Fruit fly (Drosophila melanogaster) whole organism, embryonic: ENCODE data around the gene shams.
A peak's percentile ranks its signal among the peaks of the same experiment; 100 is the strongest.

ENCODE experiments used
- Bteb2 ChIP-seq: fragments of 200-800 bp; sonication (Bioruptor generic); optimal IDR thresholded peaks from 2 replicates; lab custom pipeline; 2016; ENCODE audit warnings: missing biosample characterization, missing genetic modification characterization
- CG10543 ChIP-seq: fragments of 200-800 bp; sonication (Bioruptor generic); optimal IDR thresholded peaks from 3 replicates; lab custom pipeline; 2017; ENCODE audit warnings: missing biosample characterization, mild to moderate bottlenecking, missing genetic modification characterization, moderate library complexity
- CG11723 ChIP-seq: fragments of 200-800 bp; sonication (Bioruptor generic); optimal IDR thresholded peaks from 2 replicates; lab custom pipeline; 2017; ENCODE audit warnings: missing biosample characterization, mild to moderate bottlenecking, missing genetic modification characterization
- CG12104 ChIP-seq: fragments of 200-800 bp; sonication (Bioruptor generic); optimal IDR thresholded peaks from 3 replicates; lab custom pipeline; 2016; ENCODE audit warnings: missing biosample characterization, missing genetic modification characterization
- CG12155 ChIP-seq: fragments of 200-800 bp; sonication (Bioruptor generic); optimal IDR thresholded peaks from 3 replicates; lab custom pipeline; 2016; ENCODE audit warnings: missing biosample characterization, missing genetic modification characterization
- CG12391 ChIP-seq: fragments of 200-800 bp; sonication (Bioruptor generic); optimal IDR thresholded peaks from 3 replicates; lab custom pipeline; 2018; ENCODE audit warnings: missing biosample characterization, mild to moderate bottlenecking, missing genetic modification characterization, moderate library complexity
- CG12744 ChIP-seq: fragments of 200-800 bp; sonication (Bioruptor generic); optimal IDR thresholded peaks from 2 replicates; lab custom pipeline; 2016; ENCODE audit warnings: missing biosample characterization, missing genetic modification characterization
- CG13624 ChIP-seq: fragments of 200-800 bp; sonication (Bioruptor generic); optimal IDR thresholded peaks from 2 replicates; lab custom pipeline; 2016; ENCODE audit warnings: missing biosample characterization, missing genetic modification characterization
- CG13775 ChIP-seq: fragments of 200-800 bp; sonication (Bioruptor generic); optimal IDR thresholded peaks from 3 replicates; lab custom pipeline; 2017; ENCODE audit warnings: missing biosample characterization, mild to moderate bottlenecking, missing genetic modification characterization
- CG15514 ChIP-seq: fragments of 200-800 bp; sonication (Bioruptor generic); optimal IDR thresholded peaks from 3 replicates; lab custom pipeline; 2017; ENCODE audit warnings: missing biosample characterization, missing genetic modification characterization, mild to moderate bottlenecking, moderate library complexity, missing genetic modification reagents
- CG1647 ChIP-seq: fragments of 200-800 bp; sonication (Bioruptor generic); optimal IDR thresholded peaks from 3 replicates; lab custom pipeline; 2016; ENCODE audit warnings: missing biosample characterization, missing genetic modification characterization
- CG2120 ChIP-seq: fragments of 200-800 bp; sonication (Bioruptor generic); optimal IDR thresholded peaks from 3 replicates; lab custom pipeline; 2016; ENCODE audit warnings: missing biosample characterization, missing genetic modification characterization
- CG2199 ChIP-seq: fragments of 200-800 bp; sonication (Bioruptor generic); IDR thresholded peaks from 3 replicates; pipeline ENCODE4 v1.3.6; 2022; ENCODE audit warnings: missing biosample characterization, missing genetic modification characterization
- CG32532 ChIP-seq: fragments of 200-800 bp; sonication (Bioruptor generic); IDR thresholded peaks from 2 replicates; pipeline ENCODE4 v1.3.6; 2022; ENCODE audit warnings: missing biosample characterization, missing genetic modification characterization
- CG34422 ChIP-seq: fragments of 200-800 bp; sonication (Bioruptor generic); IDR thresholded peaks from 3 replicates; pipeline ENCODE4 v1.3.6; 2022; ENCODE audit warnings: missing biosample characterization, missing genetic modification characterization
- CG3726 ChIP-seq: fragments of 200-800 bp; sonication (Bioruptor generic); IDR thresholded peaks from 3 replicates; pipeline ENCODE4, ENCODE4 v1.3.6; 2022; ENCODE audit warnings: missing biosample characterization, missing genetic modification characterization
- CG6689 ChIP-seq: fragments of 200-800 bp; sonication (Bioruptor generic); IDR thresholded peaks from 2 replicates; pipeline ENCODE4 v1.3.6; 2022; ENCODE audit warnings: missing biosample characterization, missing genetic modification characterization
- CG6791 ChIP-seq: fragments of 200-800 bp; sonication (Bioruptor generic); IDR thresholded peaks from 3 replicates; pipeline ENCODE4 v1.3.6; 2022; ENCODE audit warnings: missing biosample characterization, missing genetic modification characterization; ENCODE audit not compliant: partially characterized antibody
- CG8924 ChIP-seq: fragments of 200-800 bp; optimal IDR thresholded peaks from 3 replicates; lab custom pipeline; 2019; ENCODE audit warnings: missing biosample characterization, mild to moderate bottlenecking, missing genetic modification characterization, moderate library complexity
- CG9817 ChIP-seq: fragments of 200-800 bp; sonication (Bioruptor generic); optimal IDR thresholded peaks from 2 replicates; lab custom pipeline; 2018; ENCODE audit warnings: missing biosample characterization, mild to moderate bottlenecking, missing genetic modification characterization, moderate library complexity
- Dad ChIP-seq: fragments of 200-800 bp; sonication (Bioruptor generic); optimal IDR thresholded peaks from 3 replicates; lab custom pipeline; 2016; ENCODE audit warnings: missing biosample characterization, missing genetic modification characterization
- Dbx ChIP-seq: fragments of 200-800 bp; sonication (Bioruptor generic); IDR thresholded peaks from 3 replicates; pipeline ENCODE4 v1.3.6; 2022; ENCODE audit warnings: missing biosample characterization, missing genetic modification characterization
- HLH3B ChIP-seq: fragments of 200-800 bp; sonication (Bioruptor generic); IDR thresholded peaks from 2 replicates; pipeline ENCODE4 v1.3.6; 2022; ENCODE audit warnings: missing biosample characterization, missing genetic modification characterization
- HLH54F ChIP-seq: fragments of 200-800 bp; sonication (Bioruptor generic); optimal IDR thresholded peaks from 3 replicates; lab custom pipeline; 2016; ENCODE audit warnings: missing biosample characterization, missing genetic modification characterization
- Hey ChIP-seq: fragments of 200-800 bp; sonication (Bioruptor generic); optimal IDR thresholded peaks from 3 replicates; lab custom pipeline; 2018; ENCODE audit warnings: missing biosample characterization, mild to moderate bottlenecking, missing genetic modification characterization
- Lim3 ChIP-seq: fragments of 200-800 bp; sonication (Bioruptor generic); IDR thresholded peaks from 2 replicates; pipeline ENCODE4 v1.3.6; 2022; ENCODE audit warnings: missing biosample characterization, missing genetic modification characterization
- Mrtf ChIP-seq: fragments of 200-800 bp; sonication (Bioruptor generic); IDR thresholded peaks from 3 replicates; pipeline ENCODE4 v1.3.6; 2022; ENCODE audit warnings: missing biosample characterization, missing genetic modification characterization
- Oaz ChIP-seq: fragments of 200-800 bp; sonication (Bioruptor generic); IDR thresholded peaks from 2 replicates; pipeline ENCODE4 v1.3.6; 2022; ENCODE audit warnings: missing biosample characterization, missing genetic modification characterization
- Optix ChIP-seq: fragments of 200-800 bp; sonication (Bioruptor generic); IDR thresholded peaks from 3 replicates; pipeline ENCODE4 v1.3.6; 2022; ENCODE audit warnings: missing biosample characterization, missing genetic modification characterization
- Spps ChIP-seq: fragments of 200-800 bp; sonication (Bioruptor generic); optimal IDR thresholded peaks from 2 replicates; lab custom pipeline; 2018; ENCODE audit warnings: missing biosample characterization, mild to moderate bottlenecking, missing genetic modification characterization
- Xrp1 ChIP-seq: fragments of 200-800 bp; sonication (Bioruptor generic); IDR thresholded peaks from 2 replicates; pipeline ENCODE4 v1.3.6; 2022; ENCODE audit warnings: missing biosample characterization, missing genetic modification characterization
- chm ChIP-seq: fragments of 200-800 bp; sonication (Bioruptor generic); IDR thresholded peaks from 2 replicates; pipeline ENCODE4 v1.3.6; 2022; ENCODE audit warnings: missing biosample characterization, missing genetic modification characterization
- cwo ChIP-seq: fragments of 200-800 bp; sonication (Bioruptor generic); optimal IDR thresholded peaks from 3 replicates; lab custom pipeline; 2017; ENCODE audit warnings: missing biosample characterization, missing genetic modification characterization, mild to moderate bottlenecking, moderate library complexity, missing genetic modification reagents
- danr ChIP-seq: fragments of 200-800 bp; sonication (Bioruptor generic); IDR thresholded peaks from 2 replicates; pipeline ENCODE4 v1.3.6; 2022; ENCODE audit warnings: missing biosample characterization, missing genetic modification characterization
- dm ChIP-seq: fragments of 200-800 bp; sonication (Bioruptor generic); optimal IDR thresholded peaks from 3 replicates; lab custom pipeline; 2016; ENCODE audit warnings: missing biosample characterization, missing genetic modification characterization
- fd102C ChIP-seq: fragments of 200-800 bp; sonication (Bioruptor generic); optimal IDR thresholded peaks from 2 replicates; lab custom pipeline; 2018; ENCODE audit warnings: missing biosample characterization, mild to moderate bottlenecking, missing genetic modification characterization, moderate library complexity
- fd3F ChIP-seq: fragments of 200-800 bp; sonication (Bioruptor generic); optimal IDR thresholded peaks from 2 replicates; lab custom pipeline; 2018; ENCODE audit warnings: missing biosample characterization, mild to moderate bottlenecking, missing genetic modification characterization, moderate library complexity
- fru ChIP-seq: fragments of >200 bp; optimal IDR thresholded peaks from 2 replicates; lab custom pipeline; 2017
- grau ChIP-seq: fragments of 200-800 bp; optimal IDR thresholded peaks from 3 replicates; lab custom pipeline; 2019; ENCODE audit warnings: missing biosample characterization, mild to moderate bottlenecking, missing genetic modification characterization, moderate library complexity
- gsb-n ChIP-seq: fragments of 200-800 bp; sonication (Bioruptor generic); optimal IDR thresholded peaks from 3 replicates; lab custom pipeline; 2018; ENCODE audit warnings: missing biosample characterization, mild to moderate bottlenecking, missing genetic modification characterization
- inv ChIP-seq: fragments of 200-800 bp; sonication (Bioruptor generic); IDR thresholded peaks from 2 replicates; pipeline ENCODE4 v1.3.6; 2022; ENCODE audit warnings: missing biosample characterization, missing genetic modification characterization; ENCODE audit not compliant: partially characterized antibody
- kni ChIP-seq: fragments of 200-800 bp; sonication (Bioruptor generic); optimal IDR thresholded peaks from 3 replicates; lab custom pipeline; 2017; ENCODE audit warnings: mild to moderate bottlenecking, missing biosample characterization, missing genetic modification reagents, missing genetic modification characterization
- mam ChIP-seq: fragments of 200-800 bp; sonication (Bioruptor generic); optimal IDR thresholded peaks from 3 replicates; lab custom pipeline; 2016; ENCODE audit warnings: missing biosample characterization, missing genetic modification characterization
- ro ChIP-seq: fragments of 200-800 bp; sonication (Bioruptor generic); IDR thresholded peaks from 2 replicates; pipeline ENCODE4 v1.3.6; 2022; ENCODE audit warnings: missing biosample characterization, missing genetic modification characterization
- sug ChIP-seq: fragments of 200-800 bp; optimal IDR thresholded peaks from 2 replicates; lab custom pipeline; 2019; ENCODE audit warnings: missing biosample characterization, mild to moderate bottlenecking, missing genetic modification characterization, moderate library complexity
- tap ChIP-seq: fragments of 200-800 bp; optimal IDR thresholded peaks from 3 replicates; lab custom pipeline; 2019; ENCODE audit warnings: missing biosample characterization, mild to moderate bottlenecking, missing genetic modification characterization, moderate library complexity
- tup ChIP-seq: fragments of 200-800 bp; sonication (Bioruptor generic); optimal IDR thresholded peaks from 2 replicates; lab custom pipeline; 2016; ENCODE audit warnings: missing biosample characterization, mild to moderate bottlenecking, missing genetic modification characterization, moderate library complexity
- wdn ChIP-seq: fragments of 200-800 bp; sonication (Bioruptor generic); IDR thresholded peaks from 2 replicates; pipeline ENCODE4 v1.3.6; 2022; ENCODE audit warnings: missing biosample characterization, missing genetic modification characterization
- wor ChIP-seq: fragments of 200-800 bp; sonication (Bioruptor generic); IDR thresholded peaks from 2 replicates; pipeline ENCODE4 v1.3.6; 2022; ENCODE audit warnings: missing biosample characterization, missing genetic modification characterization
- zen ChIP-seq: fragments of 200-800 bp; sonication (Bioruptor generic); optimal IDR thresholded peaks from 3 replicates; lab custom pipeline; 2018; ENCODE audit warnings: missing biosample characterization, mild to moderate bottlenecking, missing genetic modification characterization, moderate library complexity
- zfh1 ChIP-seq: fragments of 200-800 bp; sonication (Bioruptor generic); IDR thresholded peaks from 3 replicates; pipeline ENCODE4 v1.3.6; 2022; ENCODE audit warnings: missing biosample characterization, missing genetic modification characterization

Gene shams

DNA sequence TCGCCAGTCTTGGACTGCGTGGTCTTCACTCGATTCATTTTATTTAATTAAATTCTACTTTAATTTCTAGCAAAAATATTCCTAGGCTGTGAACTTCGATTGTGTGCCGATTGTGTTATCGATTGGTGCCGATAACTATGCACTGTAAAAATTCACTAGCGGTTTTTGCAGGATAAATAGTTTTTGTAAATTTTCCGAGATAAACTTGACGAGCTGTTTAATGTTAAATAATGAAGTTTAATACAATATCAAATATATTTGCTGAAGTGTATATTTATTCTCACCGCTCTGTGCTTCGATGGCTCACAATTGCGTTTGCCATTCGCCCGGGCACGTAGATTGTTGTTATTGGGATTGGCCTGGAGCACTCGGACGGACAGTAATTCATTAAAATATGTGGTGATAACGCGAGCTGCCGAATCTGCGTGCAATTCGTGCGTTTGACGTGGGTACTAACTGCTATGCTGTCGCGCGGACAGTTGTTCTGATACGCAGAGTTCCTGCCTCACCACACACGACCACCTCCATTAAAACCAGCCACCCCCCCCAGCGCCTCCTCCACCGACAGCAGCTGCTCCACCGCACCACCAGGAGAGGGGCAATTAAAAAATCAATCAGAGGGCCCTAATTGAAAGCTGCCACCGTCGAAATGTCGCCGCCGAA, 49.4 kb downstream of the shams start, which contains the start of the genes EMC6 and Hr96 (continued):
- peak; percentile 96 for TF ChIP-seq CG12391 (tag; lab: Kevin White, UChicago)
- peak; percentile 93 for TF ChIP-seq CG8924 (tag; lab: Kevin White, UChicago)
- peak; percentile 93 for TF ChIP-seq wdn (GFP tag; lab: Robert Waterston, UW)
- TF ChIP-seq gsb-n (tag; lab: Kevin White, UChicago), result no peak
- peak; percentile 93 for TF ChIP-seq Bteb2 (GFP tag; lab: Kevin White, UChicago)
- peak; percentile 96 for TF ChIP-seq Xrp1 (GFP tag; lab: Robert Waterston, UW)
- TF ChIP-seq CG11723 (GFP tag; lab: Kevin White, UChicago), result no peak
- peak; percentile 93 for TF ChIP-seq CG1647 (GFP tag; lab: Kevin White, UChicago)
- TF ChIP-seq dm (GFP tag; lab: Kevin White, UChicago), result peak; percentile 84
- peak; percentile 96 for TF ChIP-seq mam
- peak; percentile 86 for TF ChIP-seq danr (GFP tag; lab: Robert Waterston, UW)
- peak; percentile 96 for TF ChIP-seq zfh1
- peak; percentile 93 for TF ChIP-seq sug (tag; lab: Kevin White, UChicago)
- TF ChIP-seq CG12744 (GFP tag; lab: Kevin White, UChicago), result peak; percentile 94
- peak; percentile 67 for TF ChIP-seq Hey
- peak; percentile 92 for TF ChIP-seq CG15514 (GFP tag; lab: Kevin White, UChicago)
- TF ChIP-seq Dbx (GFP tag; lab: Robert Waterston, UW), result peak; percentile 96
- TF ChIP-seq Oaz (GFP tag; lab: Robert Waterston, UW), result peak; percentile 93
- peak; percentile 63 for TF ChIP-seq fd102C (GFP tag; lab: Kevin White, UChicago)
- peak; percentile 94 for TF ChIP-seq CG13775 (GFP tag; lab: Kevin White, UChicago)
- peak; percentile 72 for TF ChIP-seq Lim3
- TF ChIP-seq grau, result peak; percentile 92
- peak; percentile 91 for TF ChIP-seq fd3F
- TF ChIP-seq HLH3B, result peak; percentile 92
- peak; percentile 89 for TF ChIP-seq CG3726 (GFP tag; lab: Robert Waterston, UW)
- TF ChIP-seq CG12104 (GFP tag; lab: Kevin White, UChicago), result peak; percentile 85
- peak; percentile 97 for TF ChIP-seq CG32532 (GFP tag; lab: Robert Waterston, UW)
- TF ChIP-seq chm (GFP tag; lab: Robert Waterston, UW), result peak; percentile 95
- TF ChIP-seq CG9817 (tag; lab: Kevin White, UChicago), result peak; percentile 94
- peak; percentile 96 for TF ChIP-seq HLH54F (GFP tag; lab: Kevin White, UChicago)
- TF ChIP-seq tup (GFP tag; lab: Kevin White, UChicago), result peak; percentile 91
- peak; percentile 93 for TF ChIP-seq CG12155 (GFP tag; lab: Kevin White, UChicago)
- peak; percentile 70 for TF ChIP-seq CG6791 (GFP tag; lab: Robert Waterston, UW)
- TF ChIP-seq cwo (GFP tag; lab: Kevin White, UChicago), result peak; percentile 82
- TF ChIP-seq Spps (tag; lab: Kevin White, UChicago), result peak; percentile 83
- TF ChIP-seq kni, result peak; percentile 76
- peak; percentile 94 for TF ChIP-seq zen (tag; lab: Kevin White, UChicago)
- TF ChIP-seq Mrtf, result peak; percentile 91
- peak; percentile 89 for TF ChIP-seq CG34422
- TF ChIP-seq CG10543 (GFP tag; lab: Kevin White, UChicago), result peak; percentile 93
- TF ChIP-seq tap (tag; lab: Kevin White, UChicago), result peak; percentile 87
- peak; percentile 87; the same call in 2 of the 3 replicates for TF ChIP-seq CG2199
- TF ChIP-seq fru (lab: Kevin White, UChicago), result no peak
- TF ChIP-seq CG13624 (GFP tag; lab: Kevin White, UChicago), result peak; percentile 96
- TF ChIP-seq ro, result peak; percentile 68
- peak; percentile 86 for TF ChIP-seq Optix (GFP tag; lab: Robert Waterston, UW)
- TF ChIP-seq inv, result peak; percentile 40
- peak; percentile 95 for TF ChIP-seq Dad (GFP tag; lab: Kevin White, UChicago)
- peak; percentile 97 for TF ChIP-seq CG2120
- TF ChIP-seq wor (GFP tag; lab: Robert Waterston, UW), result peak; percentile 79
- peak; percentile 91 for TF ChIP-seq CG6689
